Fruit fly (Drosophila melanogaster): ENCODE measurements around the gene CG17734.

CG17734 gene

dm6 chr3R:11269013-11269412 is 25.2 kb upstream of the CG17734 start (continued):
- TF ChIP-seq CG8359 (GFP tag; optimal IDR thresholded peaks at IDR 0.05; ENCODE audit: borderline replicate concordance) (peak; percentile 77), kah (GFP tag; optimal IDR thresholded peaks at IDR 0.05) (peak; percentile 73), CG11093 (GFP tag; IDR thresholded peaks at IDR 0.05) (no peak), jing (GFP tag; optimal IDR thresholded peaks at IDR 0.05) (peak; percentile 39), CG16863 (GFP tag; optimal IDR thresholded peaks at IDR 0.05) (peak; percentile 53), Bteb2 (GFP tag; optimal IDR thresholded peaks at IDR 0.05) (no peak), crp (GFP tag; optimal IDR thresholded peaks at IDR 0.05) (peak in 1 of 2 experiments; percentile 3), CG34422 (GFP tag; IDR thresholded peaks at IDR 0.05) (peak; percentile 13; the same call in 1 of the 3 replicates), tio (GFP tag; optimal IDR thresholded peaks at IDR 0.05) (peak; percentile 47), ken (GFP tag; IDR thresholded peaks at IDR 0.05) (peak; percentile 30; the same call in 1 of the 3 replicates), dimm (GFP tag; IDR thresholded peaks at IDR 0.05) (0 out of 2 replicates have a peak, but pooled peaks have one; percentile 6), CG15479 (GFP tag; optimal IDR thresholded peaks at IDR 0.05) (no peak), D (optimal IDR thresholded peaks at IDR 0.05) (no peak), D (GFP tag; optimal IDR thresholded peaks at IDR 0.05) (peak; percentile 75), Rx (GFP tag; IDR thresholded peaks at IDR 0.05) (peak; percentile 48; the same call in 1 of the 2 replicates), CG15073 (GFP tag; optimal IDR thresholded peaks at IDR 0.05) (no peak), ac (GFP tag; optimal IDR thresholded peaks at IDR 0.05) (peak; percentile 86), TFAM (GFP tag; optimal IDR thresholded peaks at IDR 0.05) (peak; percentile 31), chn (GFP tag; optimal IDR thresholded peaks at IDR 0.05) (peak; percentile 73), CG17802 (tag; optimal IDR thresholded peaks at IDR 0.05) (peak; percentile 73), CG33557 (GFP tag; optimal IDR thresholded peaks at IDR 0.05) (peak; percentile 87), gfzf (GFP tag; optimal IDR thresholded peaks at IDR 0.05) (no peak), CG11085 (GFP tag; IDR thresholded peaks at IDR 0.05) (peak; percentile 19; the same call in 1 of the 2 replicates), CG10321 (GFP tag; IDR thresholded peaks at IDR 0.05) (no peak), CG32767 (GFP tag; IDR thresholded peaks at IDR 0.05) (no peak), trem (tag; optimal IDR thresholded peaks at IDR 0.05) (peak; percentile 87), CG10274 (GFP tag; optimal IDR thresholded peaks at IDR 0.05) (peak; percentile 14), B-H2 (GFP tag; optimal IDR thresholded peaks at IDR 0.05) (no peak), NC2α (GFP tag; optimal IDR thresholded peaks at IDR 0.05) (peak; percentile 2), ap (GFP tag; IDR thresholded peaks at IDR 0.05) (no peak), lab (GFP tag; optimal IDR thresholded peaks at IDR 0.05) (peak; percentile 79), CG3726 (GFP tag; IDR thresholded peaks at IDR 0.05) (0 out of 3 replicates have a peak, but pooled peaks have one; percentile 41), sens-2 (GFP tag; IDR thresholded peaks at IDR 0.05) (peak; percentile 68), CG8089 (GFP tag; optimal IDR thresholded peaks at IDR 0.05) (peak; percentile 57), CG2712 (tag; optimal IDR thresholded peaks at IDR 0.05) (peak; percentile 79), gro (GFP tag; optimal IDR thresholded peaks at IDR 0.05) (no peak), odd (GFP tag; optimal IDR thresholded peaks at IDR 0.05) (peak; percentile 79), D19A (tag; optimal IDR thresholded peaks at IDR 0.05) (no peak), CG9215 (GFP tag; IDR thresholded peaks at IDR 0.05) (no peak), CG1602 (GFP tag; optimal IDR thresholded peaks at IDR 0.05) (peak; percentile 51), MESR4 (GFP tag; optimal IDR thresholded peaks at IDR 0.05) (no peak), NC2β (GFP tag; optimal IDR thresholded peaks at IDR 0.05) (peak; percentile 78), CG6654 (GFP tag; optimal IDR thresholded peaks at IDR 0.05) (peak; percentile 71), zf30C (GFP tag; optimal IDR thresholded peaks at IDR 0.05) (peak; percentile 35), CG30431 (GFP tag; optimal IDR thresholded peaks at IDR 0.05) (peak; percentile 55), Six4 (GFP tag; optimal IDR thresholded peaks at IDR 0.05) (peak; percentile 75), HLH3B (GFP tag; IDR thresholded peaks at IDR 0.05) (0 out of 2 replicates have a peak, but pooled peaks have one; percentile 32), ash1 (GFP tag; optimal IDR thresholded peaks at IDR 0.05) (peak; percentile 29), zen (tag; optimal IDR thresholded peaks at IDR 0.05) (peak; percentile 82), CG17328 (GFP tag; IDR thresholded peaks at IDR 0.05) (peak; percentile 73), slp2 (GFP tag; optimal IDR thresholded peaks at IDR 0.05) (peak; percentile 55)
